Fruit fly (Drosophila melanogaster) whole organism, wandering third instar larva: Measurements from ENCODE around the gene CG32816.

Experiments
- Abd-B ChIP-seq: fragments of >200 bp; optimal IDR thresholded peaks from 2 replicates; lab custom pipeline; 2017; ENCODE audit warnings: missing biosample characterization, missing genetic modification characterization
- CG32264 ChIP-seq: fragments of 200-800 bp; sonication (Bioruptor generic); optimal IDR thresholded peaks from 2 replicates; lab custom pipeline; 2016; ENCODE audit warnings: missing biosample characterization, missing genetic modification characterization
- CG9705 ChIP-seq: fragments of 200-800 bp; sonication (Bioruptor generic); optimal IDR thresholded peaks from 2 replicates; lab custom pipeline; 2018; ENCODE audit warnings: missing biosample characterization, mild to moderate bottlenecking, missing genetic modification characterization
- CrebA ChIP-seq: fragments of 200-800 bp; sonication (Bioruptor generic); optimal IDR thresholded peaks from 2 replicates; lab custom pipeline; 2016; ENCODE audit warnings: missing biosample characterization, mild to moderate bottlenecking, missing genetic modification characterization, borderline replicate concordance
- Dfd ChIP-seq: fragments of >200 bp; optimal IDR thresholded peaks from 2 replicates; lab custom pipeline; 2017; ENCODE audit warnings: missing biosample characterization, missing genetic modification characterization
- Dif ChIP-seq: fragments of 200-275, 200-300 bp; sonication (Bioruptor generic); optimal IDR thresholded peaks from 2 replicates; lab custom pipeline; 2018; ENCODE audit warnings: missing biosample characterization, missing genetic modification characterization; ENCODE audit not compliant: partially characterized antibody
- GATAd ChIP-seq: sonication (Bioruptor generic); optimal IDR thresholded peaks from 2 replicates; lab custom pipeline; 2016; ENCODE audit warnings: missing biosample characterization, missing genetic modification characterization
- HLH106 ChIP-seq: fragments of 200-800 bp; optimal IDR thresholded peaks from 3 replicates; lab custom pipeline; 2019; ENCODE audit warnings: missing biosample characterization, mild to moderate bottlenecking, missing genetic modification characterization, moderate library complexity
- Hnf4 ChIP-seq: fragments of 200-800 bp; sonication (Bioruptor generic); optimal IDR thresholded peaks from 2 replicates; lab custom pipeline; 2016; ENCODE audit warnings: missing biosample characterization, mild to moderate bottlenecking, missing genetic modification characterization
- Hr78 ChIP-seq: fragments of >200 bp; optimal IDR thresholded peaks from 2 replicates; lab custom pipeline; 2017; ENCODE audit warnings: missing biosample characterization, missing genetic modification characterization
- Hr83 ChIP-seq: fragments of 200-300 bp; sonication (Bioruptor generic); optimal IDR thresholded peaks from 2 replicates; lab custom pipeline; 2016; ENCODE audit warnings: missing biosample characterization, mild to moderate bottlenecking, missing genetic modification characterization, moderate library complexity; ENCODE audit not compliant: poor library complexity, severe bottlenecking
- Jra ChIP-seq: sonication (Bioruptor generic); optimal IDR thresholded peaks from 2 replicates; lab custom pipeline; 2016; ENCODE audit warnings: missing biosample characterization, missing genetic modification characterization
- Mio ChIP-seq: sonication (Bioruptor generic); optimal IDR thresholded peaks from 2 replicates; lab custom pipeline; 2016; ENCODE audit warnings: missing biosample characterization, missing genetic modification characterization
- Myc ChIP-seq: fragments of >200 bp; optimal IDR thresholded peaks from 2 replicates; lab custom pipeline; 2017
- OdsH ChIP-seq: fragments of 200-800 bp; sonication (Bioruptor generic); optimal IDR thresholded peaks from 2 replicates; lab custom pipeline; 2016; ENCODE audit warnings: missing biosample characterization, mild to moderate bottlenecking, missing genetic modification characterization
- Rel ChIP-seq, 2 experiments: fragments of 200-800 bp; sonication (Bioruptor generic) in 1 of 2; optimal IDR thresholded peaks; 2 replicates in 1 of 2; 3 replicates in 1 of 2; lab custom pipeline; 2016 to 2019; ENCODE audit warnings: mild to moderate bottlenecking in 2 of 2, missing biosample characterization in 2 of 2, missing genetic modification characterization in 2 of 2, moderate library complexity in 1 of 2
- Sp1 ChIP-seq: fragments of 200-800 bp; sonication (Bioruptor generic); optimal IDR thresholded peaks from 3 replicates; lab custom pipeline; 2019; ENCODE audit warnings: missing biosample characterization, mild to moderate bottlenecking, missing genetic modification characterization, moderate library complexity
- Vsx2 ChIP-seq: fragments of 200-300, 225-300 bp; sonication (Bioruptor generic); optimal IDR thresholded peaks from 2 replicates; lab custom pipeline; 2018; ENCODE audit warnings: missing biosample characterization, missing genetic modification characterization; ENCODE audit not compliant: partially characterized antibody
- br ChIP-seq: fragments of 200-800 bp; sonication (Bioruptor generic); optimal IDR thresholded peaks from 2 replicates; lab custom pipeline; 2016; ENCODE audit warnings: missing biosample characterization, missing genetic modification characterization
- brk ChIP-seq: fragments of 200-800 bp; sonication (Bioruptor generic); optimal IDR thresholded peaks from 2 replicates; lab custom pipeline; 2016; ENCODE audit warnings: missing biosample characterization, mild to moderate bottlenecking, missing genetic modification characterization
- dl ChIP-seq, 2 experiments: fragments of 175-275, 200-275 bp in 1 of 2; fragments of 200-275 bp in 1 of 2; sonication (Bioruptor generic); optimal IDR thresholded peaks; lab custom pipeline; 2018; ENCODE audit warnings: mild to moderate bottlenecking in 2 of 2, missing biosample characterization in 2 of 2, missing genetic modification characterization in 2 of 2, moderate library complexity in 2 of 2; ENCODE audit not compliant: partially characterized antibody in 2 of 2, insufficient read depth in 1 of 2
- dsf ChIP-seq: sonication (Bioruptor generic); optimal IDR thresholded peaks from 2 replicates; lab custom pipeline; 2016; ENCODE audit warnings: missing biosample characterization, missing genetic modification characterization, borderline replicate concordance
- ey ChIP-seq: fragments of 200-800 bp; sonication (Bioruptor generic); optimal IDR thresholded peaks from 2 replicates; lab custom pipeline; 2016; ENCODE audit warnings: missing biosample characterization, missing genetic modification characterization
- foxo ChIP-seq, 2 experiments: fragments of 200-800 bp; sonication (Bioruptor generic); optimal IDR thresholded peaks; 2 replicates in 1 of 2; 3 replicates in 1 of 2; lab custom pipeline; 2016 to 2017; ENCODE audit warnings: missing biosample characterization in 2 of 2, missing genetic modification characterization in 2 of 2
- fru ChIP-seq: fragments of 200-800 bp; sonication (Bioruptor generic); optimal IDR thresholded peaks from 3 replicates; lab custom pipeline; 2016; ENCODE audit warnings: missing biosample characterization, mild to moderate bottlenecking, missing genetic modification characterization
- h ChIP-seq: fragments of 200-800 bp; sonication (Bioruptor generic); optimal IDR thresholded peaks from 3 replicates; lab custom pipeline; 2016; ENCODE audit warnings: missing biosample characterization, mild to moderate bottlenecking, missing genetic modification characterization
- jim ChIP-seq: fragments of 175-275, 200-325 bp; sonication (Bioruptor generic); optimal IDR thresholded peaks from 2 replicates; lab custom pipeline; 2016; ENCODE audit warnings: missing biosample characterization, mild to moderate bottlenecking, missing genetic modification characterization
- lola ChIP-seq: fragments of >200 bp; optimal IDR thresholded peaks from 2 replicates; lab custom pipeline; 2017; ENCODE audit warnings: missing biosample characterization, missing genetic modification characterization
- pan ChIP-seq: fragments of >200 bp; optimal IDR thresholded peaks from 2 replicates; lab custom pipeline; 2017
- psq ChIP-seq: fragments of 200-800 bp; sonication (Bioruptor generic); optimal IDR thresholded peaks from 3 replicates; lab custom pipeline; 2017; ENCODE audit warnings: missing biosample characterization, mild to moderate bottlenecking, missing genetic modification characterization, moderate library complexity
- rgr ChIP-seq: fragments of 200-800 bp; sonication (Bioruptor generic); optimal IDR thresholded peaks from 3 replicates; lab custom pipeline; 2016; ENCODE audit warnings: missing biosample characterization, mild to moderate bottlenecking, missing genetic modification characterization
- sv ChIP-seq: fragments of 200-800 bp; sonication (Bioruptor generic); optimal IDR thresholded peaks from 3 replicates; lab custom pipeline; 2016; ENCODE audit warnings: missing biosample characterization, missing genetic modification characterization
- tai ChIP-seq: sonication (Bioruptor generic); optimal IDR thresholded peaks from 2 replicates; lab custom pipeline; 2016; ENCODE audit warnings: missing biosample characterization, missing genetic modification characterization
- woc ChIP-seq: sonication (Bioruptor generic); optimal IDR thresholded peaks from 2 replicates; lab custom pipeline; 2016; ENCODE audit warnings: missing biosample characterization, mild to moderate bottlenecking, missing genetic modification characterization

Gene CG32816

dm6 chrX:356232-356631 lies 114.3 kb downstream of the CG32816 start, which contains the start of gene y:
Gene y (plus strand): TSS chrX:356509.
- TF ChIP-seq foxo (GFP tag; optimal IDR thresholded peaks at IDR 0.05; lab: Kevin White, UChicago), result no peak
- no peak for TF ChIP-seq CG32264 (GFP tag; lab: Kevin White, UChicago)
- TF ChIP-seq HLH106 (tag; lab: Kevin White, UChicago), result no peak
- TF ChIP-seq Hr78 (GFP tag; lab: Kevin White, UChicago), result no peak
- TF ChIP-seq jim (GFP tag; lab: Kevin White, UChicago), result no peak
- TF ChIP-seq psq (GFP tag; lab: Kevin White, UChicago), result no peak
- TF ChIP-seq Rel (GFP tag; optimal IDR thresholded peaks at IDR 0.05; lab: Kevin White, UChicago), result no peak
- TF ChIP-seq Rel (tag; optimal IDR thresholded peaks at IDR 0.05; lab: Kevin White, UChicago), result no peak
- no peak for TF ChIP-seq pan
- no peak for TF ChIP-seq ey (GFP tag; lab: Kevin White, UChicago)
- TF ChIP-seq Dfd (GFP tag; lab: Kevin White, UChicago), result no peak
- no peak for TF ChIP-seq brk
- no peak for TF ChIP-seq woc (GFP tag; lab: Kevin White, UChicago)
- TF ChIP-seq Hnf4 (GFP tag; lab: Kevin White, UChicago), result no peak
- no peak for TF ChIP-seq Vsx2
- TF ChIP-seq dsf (GFP tag; lab: Kevin White, UChicago), result no peak
- TF ChIP-seq, all 38 proteins: peak for 0

DNA sequence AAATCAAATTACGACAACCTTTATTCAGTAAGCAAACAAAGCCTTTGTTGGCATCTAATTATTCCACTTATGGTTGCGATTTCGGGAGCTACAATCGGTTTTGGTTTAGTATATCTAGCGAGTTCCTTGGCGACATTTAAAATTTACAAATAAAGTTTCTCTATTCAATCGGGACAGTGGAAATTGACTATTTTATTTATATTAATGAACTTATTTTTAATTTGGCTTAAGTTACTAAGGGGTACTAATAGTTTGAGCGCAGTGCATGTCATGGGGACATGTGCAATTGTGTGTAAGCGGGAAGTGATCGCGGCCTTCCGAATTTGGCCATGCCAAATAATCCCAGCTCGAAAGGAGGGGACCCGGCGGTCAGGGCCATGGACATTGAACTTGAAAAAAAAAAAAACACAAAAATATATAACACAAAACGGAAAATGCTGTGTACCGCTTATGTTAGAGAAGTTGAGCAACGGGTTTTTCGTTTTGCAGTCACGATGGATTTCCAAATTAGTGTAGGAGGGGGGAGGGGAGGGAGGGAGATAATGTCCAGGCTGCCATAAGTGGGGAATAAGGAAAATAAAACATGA lies 116.5 kb downstream of the CG32816 start:
- TF ChIP-seq pan (no peak), dsf (GFP tag; lab: Kevin White, UChicago) (no peak), woc (GFP tag; lab: Kevin White, UChicago) (no peak), foxo (GFP tag; optimal IDR thresholded peaks at IDR 0.05; lab: Kevin White, UChicago) (no peak), CG9705 (GFP tag; lab: Kevin White, UChicago) (no peak), Sp1 (GFP tag; lab: Kevin White, UChicago) (no peak), fru (GFP tag; lab: Kevin White, UChicago) (no peak), h (GFP tag; lab: Kevin White, UChicago) (no peak), tai (GFP tag; lab: Kevin White, UChicago) (no peak), HLH106 (tag; lab: Kevin White, UChicago) (no peak), Myc (lab: Kevin White, UChicago) (no peak), Dfd (GFP tag; lab: Kevin White, UChicago) (no peak), Rel (GFP tag; optimal IDR thresholded peaks at IDR 0.05; lab: Kevin White, UChicago) (no peak), Rel (tag; optimal IDR thresholded peaks at IDR 0.05; lab: Kevin White, UChicago) (no peak)

- TF ChIP-seq sv (GFP tag; lab: Kevin White, UChicago), result no peak
- TF ChIP-seq br, result no peak
- TF ChIP-seq woc (GFP tag; lab: Kevin White, UChicago), result no peak
- TF ChIP-seq Hnf4 (GFP tag; lab: Kevin White, UChicago), result no peak
- no peak for TF ChIP-seq Vsx2
- TF ChIP-seq Dif (GFP tag; lab: Kevin White, UChicago), result no peak
- no peak for TF ChIP-seq rgr (GFP tag; lab: Kevin White, UChicago)
- TF ChIP-seq CrebA (GFP tag; lab: Kevin White, UChicago), result no peak
- no peak for TF ChIP-seq psq (GFP tag; lab: Kevin White, UChicago)
- no peak for TF ChIP-seq Abd-B (GFP tag; lab: Kevin White, UChicago)
- TF ChIP-seq dl (GFP tag; optimal IDR thresholded peaks at IDR 0.05; lab: Kevin White, UChicago; ENCODE audit: insufficient read depth in 1 of 2, partially characterized antibody in 2 of 2), result no peak
- no peak for TF ChIP-seq lola (GFP tag; lab: Kevin White, UChicago)
- TF ChIP-seq Myc (lab: Kevin White, UChicago), result no peak
- TF ChIP-seq HLH106 (tag; lab: Kevin White, UChicago), result no peak
- TF ChIP-seq Mio (GFP tag; lab: Kevin White, UChicago), result no peak
- TF ChIP-seq h (GFP tag; lab: Kevin White, UChicago), result no peak
These were observed 117.8 kb downstream of the CG32816 start, which contains the start of gene CG43182 for dm6 chrX:352767-353166. Gene CG43182 (plus strand): TSS chrX:353067.

DNA sequence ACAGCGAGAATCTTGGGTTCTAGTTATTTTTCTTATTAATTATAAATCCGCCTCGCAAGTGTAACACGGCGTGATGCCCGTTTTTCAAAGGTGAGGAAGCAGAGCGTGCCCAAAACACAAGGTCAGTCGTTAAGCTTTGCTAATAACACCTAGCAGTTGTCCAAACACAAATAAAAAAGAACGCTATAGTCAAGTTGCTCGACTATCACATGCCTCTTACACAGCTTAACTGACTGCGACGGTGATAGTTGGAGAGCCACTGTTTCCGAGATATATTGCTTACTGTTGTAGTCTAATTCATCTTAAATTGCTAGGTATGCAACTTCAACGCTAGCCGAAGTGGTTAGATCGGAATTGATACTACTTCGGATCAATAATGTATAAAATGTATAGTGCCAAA lies 118.9 kb downstream of the CG32816 start:
- TF ChIP-seq CG32264 (GFP tag; lab: Kevin White, UChicago), result no peak
- TF ChIP-seq CrebA (GFP tag; lab: Kevin White, UChicago), result no peak
- no peak for TF ChIP-seq Rel (GFP tag; optimal IDR thresholded peaks at IDR 0.05; lab: Kevin White, UChicago)
- TF ChIP-seq Rel (tag; optimal IDR thresholded peaks at IDR 0.05; lab: Kevin White, UChicago), result no peak
- TF ChIP-seq Hr83 (GFP tag; lab: Kevin White, UChicago), result no peak
- no peak for TF ChIP-seq Mio (GFP tag; lab: Kevin White, UChicago)
- TF ChIP-seq CG9705 (GFP tag; lab: Kevin White, UChicago), result no peak
- no peak for TF ChIP-seq lola (GFP tag; lab: Kevin White, UChicago)
- no peak for TF ChIP-seq psq (GFP tag; lab: Kevin White, UChicago)
- TF ChIP-seq pan, result no peak
- no peak for TF ChIP-seq OdsH (GFP tag; lab: Kevin White, UChicago)
- no peak for TF ChIP-seq Hnf4 (GFP tag; lab: Kevin White, UChicago)
- TF ChIP-seq Sp1 (GFP tag; lab: Kevin White, UChicago), result no peak
- no peak for TF ChIP-seq Jra (GFP tag; lab: Kevin White, UChicago)
- no peak for TF ChIP-seq GATAd (GFP tag; lab: Kevin White, UChicago)
- TF ChIP-seq ey (GFP tag; lab: Kevin White, UChicago), result no peak
- TF ChIP-seq, all 38 proteins: peak for 0
